Worm (Caenorhabditis elegans) whole organism, early embryonic: ENCODE measurements around the gene hot-7.

Experiments
- aly-1 ChIP-seq: sonication (generic microtip); optimal IDR thresholded peaks from 2 replicates; lab custom pipeline; 2016; ENCODE audit warnings: missing genetic modification characterization, missing compliant biosample characterization
- ama-1 ChIP-seq: fragments of 150-350 bp; optimal IDR thresholded peaks from 2 replicates; lab custom pipeline; 2014
- ceh-13 ChIP-seq: fragments of 200-800 bp; sonication (Bioruptor generic); optimal IDR thresholded peaks from 2 replicates; lab custom pipeline; 2018; ENCODE audit warnings: mild to moderate bottlenecking, missing genetic modification characterization, missing compliant biosample characterization
- ets-7 ChIP-seq: sonication (generic microtip); optimal IDR thresholded peaks from 2 replicates; lab custom pipeline; 2016; ENCODE audit warnings: missing genotype, missing genetic modification characterization, missing compliant biosample characterization
- flt-1 ChIP-seq: fragments of 200-800 bp; sonication (Bioruptor generic); IDR thresholded peaks from 2 replicates; pipeline ENCODE4 v1.3.6; 2022; ENCODE audit warnings: missing genetic modification characterization, missing compliant biosample characterization
- hmbx-1 ChIP-seq: sonication (generic microtip); optimal IDR thresholded peaks from 2 replicates; lab custom pipeline; 2016; ENCODE audit warnings: mild to moderate bottlenecking, missing genetic modification characterization, missing compliant biosample characterization
- hnd-1 ChIP-seq: sonication (generic microtip); optimal IDR thresholded peaks from 2 replicates; lab custom pipeline; 2016; ENCODE audit warnings: missing genetic modification characterization, missing compliant biosample characterization
- pes-1 ChIP-seq: fragments of 200-800 bp; sonication (Bioruptor generic); IDR thresholded peaks from 2 replicates; pipeline ENCODE4 v1.3.6; 2022; ENCODE audit warnings: missing genetic modification reagents, missing genetic modification characterization, missing compliant biosample characterization
- sea-1 ChIP-seq: fragments of 200-800 bp; sonication (Bioruptor generic); conservative IDR thresholded peaks from 2 replicates; pipeline ENCODE4 v1.3.6; 2022; ENCODE audit warnings: missing genetic modification characterization, missing compliant biosample characterization
- tbx-11 ChIP-seq: fragments of 200-800 bp; sonication (Bioruptor generic); IDR thresholded peaks from 2 replicates; pipeline ENCODE4 v1.3.6; 2022; ENCODE audit warnings: missing genetic modification characterization, missing compliant biosample characterization
- tbx-37 ChIP-seq: fragments of 200-800 bp; sonication (Bioruptor generic); conservative IDR thresholded peaks from 2 replicates; pipeline ENCODE4 v1.3.6; 2022; ENCODE audit warnings: missing genetic modification reagents, missing genetic modification characterization, missing compliant biosample characterization
- tra-4 ChIP-seq: sonication (generic microtip); optimal IDR thresholded peaks from 2 replicates; lab custom pipeline; 2017; ENCODE audit warnings: missing genetic modification characterization, missing compliant biosample characterization

ce11 chrII:14218142-14218541 is 6.9 kb downstream of the hot-7 start:
- TF ChIP-seq ama-1 (lab: Kevin White, UChicago) (no peak), pes-1 (GFP tag; lab: Robert Waterston, UW) (no peak), ets-7 (tag; lab: Kevin White, UChicago) (no peak), tbx-11 (GFP tag; lab: Robert Waterston, UW) (no peak), flt-1 (GFP tag; lab: Robert Waterston, UW) (no peak), hmbx-1 (no peak), tbx-37 (GFP tag; lab: Robert Waterston, UW) (no peak), tra-4 (tag; lab: Kevin White, UChicago) (no peak), aly-1 (tag; lab: Kevin White, UChicago) (no peak), sea-1 (GFP tag; lab: Robert Waterston, UW) (no peak), ceh-13 (GFP tag; lab: Kevin White, UChicago) (no peak), hnd-1 (tag; lab: Kevin White, UChicago) (no peak)
